Fruit fly (Drosophila melanogaster) whole organism: ENCODE data around the gene Jon65Aiii.

ENCODE experiments used
- Dll ChIP-seq: fragments of >200 bp; optimal IDR thresholded peaks from 2 replicates; lab custom pipeline; 2017
- pan ChIP-seq: fragments of >200 bp; optimal IDR thresholded peaks from 2 replicates; lab custom pipeline; 2017
- psq ChIP-seq: fragments of >200 bp; optimal IDR thresholded peaks from 2 replicates; lab custom pipeline; 2017
- usp ChIP-seq: fragments of >200 bp; optimal IDR thresholded peaks from 2 replicates; lab custom pipeline; 2017; ENCODE audit warnings: missing biosample characterization, missing genetic modification characterization, mixed read lengths

DNA sequence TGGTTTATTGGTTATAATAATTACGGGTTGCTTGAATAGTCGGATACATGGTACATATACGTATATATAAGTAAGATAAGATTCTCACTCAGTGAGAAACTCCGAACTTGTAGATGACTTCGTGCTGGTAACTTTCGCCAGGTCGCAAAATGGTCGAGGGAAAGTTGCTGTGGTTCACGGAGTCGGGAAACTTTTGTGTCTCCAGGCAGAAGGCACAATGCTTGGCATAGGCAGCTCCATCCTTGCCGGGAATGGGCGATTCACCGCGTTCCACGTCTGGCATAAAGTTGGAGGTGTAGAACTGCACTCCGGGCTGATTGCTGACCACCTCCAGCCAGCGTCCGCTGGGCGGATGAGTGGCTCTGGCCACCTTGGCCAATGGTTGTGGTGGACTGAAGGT is 42.7 kb downstream of the Jon65Aiii start, which contains the start of gene CG10469:
- TF ChIP-seq Dll (no peak), usp (GFP tag; lab: Kevin White, UChicago) (no peak), pan (lab: Kevin White, UChicago) (no peak), psq (no peak)
